Worm (Caenorhabditis elegans) whole organism, young adult: ENCODE results near the gene Y82E9BR.6.

Experiments
- F33H1.4 ChIP-seq: fragments of 200-800 bp; sonication (Bioruptor generic); IDR thresholded peaks from 2 replicates; pipeline ENCODE4 v1.3.6; 2022; ENCODE audit warnings: missing genetic modification reagents, missing genetic modification characterization, missing compliant biosample characterization
- F57C9.4 ChIP-seq: sonication (generic microtip); optimal IDR thresholded peaks from 2 replicates; lab custom pipeline; 2017; ENCODE audit warnings: mild to moderate bottlenecking, missing genetic modification characterization, missing compliant biosample characterization
- T26A5.8 ChIP-seq: sonication (generic microtip); optimal IDR thresholded peaks from 2 replicates; lab custom pipeline; 2016; ENCODE audit warnings: missing genetic modification characterization, missing compliant biosample characterization
- Y53G8AR.9 ChIP-seq: fragments of 200-800 bp; sonication (Bioruptor generic); conservative IDR thresholded peaks from 2 replicates; pipeline ENCODE4 v1.3.6; 2022; ENCODE audit warnings: missing genetic modification reagents, missing genetic modification characterization, missing compliant biosample characterization
- akir-1 ChIP-seq: fragments of 200-800 bp; sonication (Bioruptor generic); optimal IDR thresholded peaks from 2 replicates; lab custom pipeline; 2018; ENCODE audit warnings: mild to moderate bottlenecking, missing genetic modification characterization, moderate library complexity, missing compliant biosample characterization
- attf-6 ChIP-seq: fragments of 200-800 bp; sonication (Bioruptor generic); IDR thresholded peaks from 2 replicates; pipeline ENCODE4 v1.3.6; 2022; ENCODE audit warnings: missing genetic modification reagents, missing genetic modification characterization, missing compliant biosample characterization
- ccch-3 ChIP-seq: fragments of 200-800 bp; sonication (Bioruptor generic); optimal IDR thresholded peaks from 2 replicates; lab custom pipeline; 2018; ENCODE audit warnings: mild to moderate bottlenecking, missing genetic modification characterization, missing compliant biosample characterization
- ceh-100 ChIP-seq: fragments of 200-800 bp; sonication (Bioruptor generic); IDR thresholded peaks from 2 replicates; pipeline ENCODE4 v1.3.6; 2022; ENCODE audit warnings: missing genetic modification reagents, missing genetic modification characterization, missing compliant biosample characterization
- ceh-27 ChIP-seq: fragments of 200-800 bp; sonication (Bioruptor generic); optimal IDR thresholded peaks from 2 replicates; lab custom pipeline; 2018; ENCODE audit warnings: mild to moderate bottlenecking, missing genetic modification characterization, moderate library complexity, missing compliant biosample characterization
- efl-1 ChIP-seq: fragments of 150-350 bp; optimal IDR thresholded peaks from 2 replicates; lab custom pipeline; 2014; ENCODE audit warnings: missing biosample characterization, missing genetic modification reagents, missing genetic modification characterization
- ets-4 ChIP-seq: fragments of 200-800 bp; sonication (Bioruptor generic); optimal IDR thresholded peaks from 2 replicates; lab custom pipeline; 2018; ENCODE audit warnings: mild to moderate bottlenecking, missing genetic modification characterization, missing compliant biosample characterization
- hlh-12 ChIP-seq: sonication (generic microtip); optimal IDR thresholded peaks from 2 replicates; lab custom pipeline; 2016; ENCODE audit warnings: missing genetic modification characterization, missing compliant biosample characterization
- hmg-1.2 ChIP-seq: fragments of 200-800 bp; sonication (Bioruptor generic); IDR thresholded peaks from 2 replicates; pipeline ENCODE4 v1.3.6; 2022; ENCODE audit warnings: missing genetic modification reagents, missing genetic modification characterization, missing compliant biosample characterization
- lag-1 ChIP-seq: fragments of 200-800 bp; sonication (Bioruptor generic); IDR thresholded peaks from 2 replicates; pipeline ENCODE4 v1.3.6; 2022; ENCODE audit warnings: missing genetic modification reagents, missing genetic modification characterization, missing compliant biosample characterization
- lin-26 ChIP-seq: fragments of 200-800 bp; sonication (Bioruptor generic); IDR thresholded peaks from 2 replicates; pipeline ENCODE4 v1.3.6; 2022; ENCODE audit warnings: missing genetic modification reagents, missing genetic modification characterization, missing compliant biosample characterization
- lin-54 ChIP-seq: fragments of 200-800 bp; sonication (Bioruptor generic); optimal IDR thresholded peaks from 2 replicates; lab custom pipeline; 2018; ENCODE audit warnings: mild to moderate bottlenecking, missing genetic modification characterization, missing compliant biosample characterization
- lsl-1 ChIP-seq: fragments of 200-800 bp; sonication (Bioruptor generic); optimal IDR thresholded peaks from 2 replicates; lab custom pipeline; 2018; ENCODE audit warnings: mild to moderate bottlenecking, missing genetic modification characterization, moderate library complexity, missing compliant biosample characterization
- mcd-1 ChIP-seq: fragments of 200-800 bp; sonication (Bioruptor generic); IDR thresholded peaks from 2 replicates; pipeline ENCODE4 v1.3.6; 2022; ENCODE audit warnings: missing genetic modification reagents, missing genetic modification characterization, missing compliant biosample characterization
- unc-62 ChIP-seq: fragments of 150-350 bp; optimal IDR thresholded peaks from 2 replicates; lab custom pipeline; 2014; ENCODE audit warnings: missing biosample characterization, missing genetic modification reagents, missing genetic modification characterization
- ztf-26 ChIP-seq: sonication (generic microtip); optimal IDR thresholded peaks from 2 replicates; lab custom pipeline; 2017; ENCODE audit warnings: missing genetic modification characterization, missing compliant biosample characterization
- ztf-28 ChIP-seq: fragments of 200-800 bp; sonication (Bioruptor generic); IDR thresholded peaks from 2 replicates; pipeline ENCODE4 v1.3.6; 2022; ENCODE audit warnings: missing genetic modification reagents, missing genetic modification characterization, missing compliant biosample characterization

Gene Y82E9BR.6

DNA sequence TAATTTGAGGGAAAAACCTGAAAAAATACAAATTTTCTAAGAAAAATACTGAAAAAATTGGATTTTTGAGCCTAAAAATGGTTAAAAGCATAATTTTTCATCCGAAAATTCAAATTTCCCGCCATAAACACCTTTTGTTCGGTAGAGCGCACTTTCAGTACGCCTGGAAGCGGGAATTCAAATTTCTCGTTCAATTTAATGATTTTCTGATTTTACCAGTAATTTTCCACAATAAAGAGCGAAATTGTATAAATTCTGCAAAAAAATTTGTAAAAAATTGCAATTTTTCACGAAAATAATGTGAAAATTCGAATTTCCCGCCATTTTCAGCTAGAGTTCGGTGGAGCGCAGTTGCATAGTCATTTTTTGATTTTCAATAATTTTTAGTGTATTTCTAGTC, 47.4 kb downstream of the Y82E9BR.6 start (continued):
- TF ChIP-seq ets-4 (GFP tag; lab: Kevin White, UChicago): no peak
- TF ChIP-seq ceh-27 (GFP tag; lab: Kevin White, UChicago): no peak
- no peak for TF ChIP-seq T26A5.8 (tag; lab: Kevin White, UChicago)
- no peak for TF ChIP-seq ceh-100 (GFP tag; lab: Robert Waterston, UW)
- TF ChIP-seq, all 124 proteins: peak for 4

- TF ChIP-seq unc-62 (GFP tag; lab: Kevin White, UChicago): no peak
- TF ChIP-seq lsl-1 (GFP tag; lab: Kevin White, UChicago): peak; percentile 9
- TF ChIP-seq ets-4 (GFP tag; lab: Kevin White, UChicago): no peak
- no peak for TF ChIP-seq ccch-3 (GFP tag; lab: Kevin White, UChicago)
- no peak for TF ChIP-seq hlh-12
- TF ChIP-seq akir-1: no peak
- peak; percentile 81 for TF ChIP-seq mcd-1
- TF ChIP-seq ztf-28 (GFP tag; lab: Robert Waterston, UW): no peak
- peak; percentile 82 for TF ChIP-seq lin-54 (GFP tag; lab: Kevin White, UChicago)
- TF ChIP-seq lin-26: no peak
- TF ChIP-seq attf-6 (GFP tag; lab: Robert Waterston, UW): no peak
- no peak for TF ChIP-seq F57C9.4 (tag; lab: Kevin White, UChicago)
- TF ChIP-seq efl-1 (GFP tag; lab: Kevin White, UChicago): peak; percentile 45
- TF ChIP-seq ztf-26 (tag; lab: Kevin White, UChicago): no peak
- TF ChIP-seq lag-1 (GFP tag; lab: Robert Waterston, UW): no peak
These were observed 48.3 kb downstream of the Y82E9BR.6 start for ce11 chrIII:1429275-1429674.

DNA sequence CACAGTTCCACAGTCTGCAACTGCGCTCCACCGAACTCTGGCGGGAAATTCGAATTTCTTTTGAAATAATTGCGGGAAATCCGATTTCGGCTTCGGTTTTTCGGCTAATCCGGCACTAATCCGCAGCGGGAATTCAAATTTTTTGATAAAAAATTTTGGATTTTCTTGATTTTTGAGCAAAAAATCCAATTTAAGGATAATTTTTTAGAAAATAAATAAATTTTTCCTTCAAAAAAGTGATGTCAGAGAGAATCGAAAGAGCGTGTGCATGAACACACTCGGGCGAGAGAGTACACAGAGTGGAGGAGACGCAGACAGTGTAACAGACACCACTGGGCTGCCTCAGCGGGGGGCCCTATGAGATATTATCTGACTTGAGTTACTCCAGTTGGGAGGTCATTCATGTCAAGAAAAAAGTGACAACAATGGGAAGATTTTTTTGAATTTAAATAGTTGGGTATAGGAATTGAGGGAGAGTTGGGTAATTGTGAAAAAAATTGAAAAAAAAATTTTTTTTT, 49.0 kb downstream of the Y82E9BR.6 start:
- TF ChIP-seq hmg-1.2 (GFP tag; lab: Robert Waterston, UW): peak; percentile 94
- no peak for TF ChIP-seq Y53G8AR.9
- TF ChIP-seq F33H1.4 (GFP tag; lab: Robert Waterston, UW): no peak
- TF ChIP-seq, all 124 proteins: peak for 1
